Fruit fly (Drosophila melanogaster) Kc167 (cell line): ENCODE results near the gene Sec24CD.

Experiments used
- Myc ChIP-seq: fragments of >200 bp; optimal IDR thresholded peaks from 2 replicates; lab custom pipeline; 2017; ENCODE audit warnings: missing external identifiers
- Sin3A ChIP-seq: fragments of >200 bp; optimal IDR thresholded peaks from 2 replicates; lab custom pipeline; 2018; ENCODE audit warnings: missing external identifiers
- h ChIP-seq: fragments of >200 bp; optimal IDR thresholded peaks from 3 replicates; lab custom pipeline; 2018; ENCODE audit warnings: missing external identifiers
- insv ChIP-seq: fragments of >200 bp; optimal IDR thresholded peaks from 3 replicates; lab custom pipeline; 2018; ENCODE audit warnings: missing external identifiers
- psq ChIP-seq: fragments of >200 bp; optimal IDR thresholded peaks from 2 replicates; lab custom pipeline; 2017; ENCODE audit warnings: missing external identifiers
- ttk ChIP-seq: sonication (Bioruptor generic); optimal IDR thresholded peaks from 2 replicates; lab custom pipeline; 2017; ENCODE audit warnings: missing external identifiers

The Sec24CD gene

dm6 chr2L:2214004-2214403, 22.6 kb downstream of the Sec24CD start, which contains the start of the genes Uch and CG34174:
Uch (minus strand) TSS chr2L:2214211.
CG34174 (plus strand) TSS chr2L:2214266.
- TF ChIP-seq h (lab: Kevin White, UChicago) = no peak
- TF ChIP-seq psq = no peak
- no peak for TF ChIP-seq Sin3A
- no peak for TF ChIP-seq insv (lab: Kevin White, UChicago)
- TF ChIP-seq Myc (lab: Kevin White, UChicago) = no peak
- TF ChIP-seq ttk (lab: Kevin White, UChicago) = no peak

dm6 chr2L:2212478-2212877, 24.2 kb downstream of the Sec24CD start, which contains the start of gene CG15385:
CG15385 (minus strand) TSS chr2L:2212571.
- TF ChIP-seq Sin3A = no peak
- TF ChIP-seq Myc (lab: Kevin White, UChicago) = no peak
- no peak for TF ChIP-seq psq
- TF ChIP-seq h (lab: Kevin White, UChicago) = no peak
- no peak for TF ChIP-seq insv (lab: Kevin White, UChicago)
- no peak for TF ChIP-seq ttk (lab: Kevin White, UChicago)

dm6 chr2L:2209002-2209401, 27.6 kb downstream of the Sec24CD start, which contains the start of gene CG33124:
CG33124 (minus strand) TSS chr2L:2209102.
- TF ChIP-seq h (lab: Kevin White, UChicago) (no peak), insv (lab: Kevin White, UChicago) (no peak), ttk (lab: Kevin White, UChicago) (no peak), Myc (lab: Kevin White, UChicago) (no peak), Sin3A (no peak), psq (no peak)

dm6 chr2L:2206066-2206465, 30.6 kb downstream of the Sec24CD start, which contains the start of gene CG31668:
CG31668 (minus strand) TSS chr2L:2206166.
- TF ChIP-seq h (lab: Kevin White, UChicago) (no peak), psq (no peak), Sin3A (no peak), Myc (lab: Kevin White, UChicago) (no peak), ttk (lab: Kevin White, UChicago) (no peak), insv (lab: Kevin White, UChicago) (no peak)

dm6 chr2L:2202853-2203717, 33.6 kb downstream of the Sec24CD start:
- TF ChIP-seq psq = no peak
- TF ChIP-seq Sin3A = no peak

- no peak for TF ChIP-seq Myc (lab: Kevin White, UChicago)
- TF ChIP-seq insv (lab: Kevin White, UChicago) = no peak
- TF ChIP-seq ttk (lab: Kevin White, UChicago) = no peak
- no peak for TF ChIP-seq Sin3A
- TF ChIP-seq psq = no peak
- no peak for TF ChIP-seq h (lab: Kevin White, UChicago)
Measured at dm6 chr2L:2202018-2202852, 34.4 kb downstream of the Sec24CD start.

dm6 chr2L:2201107-2201561, 35.5 kb downstream of the Sec24CD start:
- TF ChIP-seq psq = no peak
- no peak for TF ChIP-seq ttk (lab: Kevin White, UChicago)
- no peak for TF ChIP-seq insv (lab: Kevin White, UChicago)
- TF ChIP-seq Sin3A = no peak
- TF ChIP-seq h (lab: Kevin White, UChicago) = no peak
- no peak for TF ChIP-seq Myc (lab: Kevin White, UChicago)

- TF ChIP-seq ttk (lab: Kevin White, UChicago) = no peak
- no peak for TF ChIP-seq Myc (lab: Kevin White, UChicago)
- no peak for TF ChIP-seq insv (lab: Kevin White, UChicago)
- TF ChIP-seq psq = no peak
- no peak for TF ChIP-seq Sin3A
- no peak for TF ChIP-seq h (lab: Kevin White, UChicago)
Measured at dm6 chr2L:2200136-2201036, 36.3 kb downstream of the Sec24CD start.

dm6 chr2L:2199433-2199796, 37.2 kb downstream of the Sec24CD start:
- no peak for TF ChIP-seq psq
- TF ChIP-seq insv (lab: Kevin White, UChicago) = no peak
- no peak for TF ChIP-seq Sin3A
- no peak for TF ChIP-seq Myc (lab: Kevin White, UChicago)

- TF ChIP-seq insv (lab: Kevin White, UChicago) = no peak
- no peak for TF ChIP-seq h (lab: Kevin White, UChicago)
- no peak for TF ChIP-seq Sin3A
- no peak for TF ChIP-seq psq
- no peak for TF ChIP-seq ttk (lab: Kevin White, UChicago)
- TF ChIP-seq Myc (lab: Kevin White, UChicago) = no peak
Measured at dm6 chr2L:2198613-2199432, 37.8 kb downstream of the Sec24CD start.
